Worm (Caenorhabditis elegans) whole organism, L1 larva: ENCODE results near the gene srd-42.

Experiments used
- fos-1 ChIP-seq: fragments of 150-350 bp; optimal IDR thresholded peaks from 2 replicates; lab custom pipeline; 2014; ENCODE audit warnings: missing biosample characterization, missing genetic modification characterization
- lsy-2 ChIP-seq, 2 experiments: fragments of 150-350 bp; optimal IDR thresholded peaks; 2 replicates each; lab custom pipeline; 2014; ENCODE audit warnings: missing biosample characterization in 2 of 2, missing genetic modification characterization in 2 of 2
- mdl-1 ChIP-seq, 2 experiments: fragments of 150-350 bp; optimal IDR thresholded peaks; 2 replicates each; lab custom pipeline; 2014 to 2017; ENCODE audit warnings: missing biosample characterization in 2 of 2, missing genetic modification characterization in 2 of 2, inconsistent platforms in 1 of 2
- unc-130 ChIP-seq: fragments of 150-350 bp; optimal IDR thresholded peaks from 2 replicates; lab custom pipeline; 2017; ENCODE audit warnings: missing biosample characterization, missing genetic modification characterization, inconsistent platforms

- TF ChIP-seq unc-130 (no peak), mdl-1 (tag; optimal IDR thresholded peaks at IDR 0.05; lab: Kevin White, UChicago) (no peak), lsy-2 (tag; optimal IDR thresholded peaks at IDR 0.05; lab: Kevin White, UChicago) (no peak), fos-1 (tag; lab: Kevin White, UChicago) (no peak)
These were observed 16.7 kb downstream of the srd-42 start, which contains the start of gene R04D3.2 for ce11 chrX:13286533-13286932.
